Fruit fly (Drosophila melanogaster) whole organism, pupa: ENCODE results near the gene tgo.

ENCODE experiments used
- CG10348 ChIP-seq: fragments of 200-800 bp; sonication (Bioruptor generic); IDR thresholded peaks from 2 replicates; pipeline ENCODE4 v1.3.6; 2022; ENCODE audit warnings: missing biosample characterization, missing genetic modification characterization
- CG12605 ChIP-seq: fragments of 200-800 bp; sonication (Bioruptor generic); IDR thresholded peaks from 2 replicates; pipeline ENCODE4 v1.3.6; 2022; ENCODE audit warnings: missing biosample characterization, missing genetic modification characterization
- CG13204 ChIP-seq: fragments of 200-800 bp; sonication (Bioruptor generic); optimal IDR thresholded peaks from 2 replicates; lab custom pipeline; 2018; ENCODE audit warnings: missing biosample characterization, mild to moderate bottlenecking, missing genetic modification characterization, moderate library complexity
- CG14655 ChIP-seq: fragments of 200-800 bp; sonication (Bioruptor generic); optimal IDR thresholded peaks from 3 replicates; lab custom pipeline; 2017; ENCODE audit warnings: mild to moderate bottlenecking, missing biosample characterization, missing genetic modification reagents, missing genetic modification characterization
- CG15710 ChIP-seq: fragments of 200-800 bp; sonication (Bioruptor generic); optimal IDR thresholded peaks from 2 replicates; lab custom pipeline; 2018; ENCODE audit warnings: missing biosample characterization, mild to moderate bottlenecking, missing genetic modification characterization, moderate library complexity
- CG17806 ChIP-seq: fragments of 200-800 bp; sonication (Bioruptor generic); optimal IDR thresholded peaks from 2 replicates; lab custom pipeline; 2018; ENCODE audit warnings: missing biosample characterization, mild to moderate bottlenecking, missing genetic modification characterization, moderate library complexity
- CG32121 ChIP-seq: fragments of 200-800 bp; sonication (Bioruptor generic); IDR thresholded peaks from 2 replicates; pipeline ENCODE4 v1.3.6; 2022; ENCODE audit warnings: missing biosample characterization, missing genetic modification characterization
- CG34367 ChIP-seq: fragments of 200-800 bp; sonication (Bioruptor generic); optimal IDR thresholded peaks from 2 replicates; lab custom pipeline; 2018; ENCODE audit warnings: missing biosample characterization, mild to moderate bottlenecking, missing genetic modification characterization
- CG4496 ChIP-seq: fragments of 200-800 bp; sonication (Bioruptor generic); IDR thresholded peaks from 3 replicates; pipeline ENCODE4 v1.3.6; 2022; ENCODE audit warnings: missing biosample characterization, missing genetic modification characterization
- CG8159 ChIP-seq: fragments of 200-800 bp; sonication (Bioruptor generic); optimal IDR thresholded peaks from 3 replicates; lab custom pipeline; 2018; ENCODE audit warnings: missing biosample characterization, mild to moderate bottlenecking, missing genetic modification characterization, moderate library complexity
- CG8301 ChIP-seq: fragments of 200-800 bp; sonication (Bioruptor generic); optimal IDR thresholded peaks from 2 replicates; lab custom pipeline; 2018; ENCODE audit warnings: missing biosample characterization, mild to moderate bottlenecking, missing genetic modification characterization
- CG9948 ChIP-seq: fragments of 200-800 bp; sonication (Bioruptor generic); optimal IDR thresholded peaks from 2 replicates; lab custom pipeline; 2018; ENCODE audit warnings: missing biosample characterization, mild to moderate bottlenecking, missing genetic modification characterization, moderate library complexity
- D1 ChIP-seq: fragments of 200-800 bp; sonication (Bioruptor generic); optimal IDR thresholded peaks from 2 replicates; lab custom pipeline; 2018; ENCODE audit warnings: missing biosample characterization, mild to moderate bottlenecking, missing genetic modification characterization, moderate library complexity
- EcR ChIP-seq: fragments of 200-800 bp; sonication (Bioruptor generic); optimal IDR thresholded peaks from 3 replicates; lab custom pipeline; 2019; ENCODE audit warnings: missing biosample characterization, missing genetic modification characterization, mild to moderate bottlenecking, moderate library complexity, missing genetic modification reagents
- Ets98B ChIP-seq: fragments of 200-800 bp; sonication (Bioruptor generic); IDR thresholded peaks from 2 replicates; pipeline ENCODE4 v1.3.6; 2022; ENCODE audit warnings: missing biosample characterization, missing genetic modification characterization
- Pif1A ChIP-seq: fragments of 200-800 bp; sonication (Bioruptor generic); optimal IDR thresholded peaks from 3 replicates; lab custom pipeline; 2016; ENCODE audit warnings: missing biosample characterization, missing genetic modification characterization
- Pif1B ChIP-seq: fragments of 200-800 bp; sonication (Bioruptor generic); optimal IDR thresholded peaks from 3 replicates; lab custom pipeline; 2016; ENCODE audit warnings: missing biosample characterization, missing genetic modification characterization
- Snoo ChIP-seq: fragments of 200-800 bp; sonication (Bioruptor generic); optimal IDR thresholded peaks from 3 replicates; lab custom pipeline; 2017; ENCODE audit warnings: missing biosample characterization, mild to moderate bottlenecking, missing genetic modification characterization, inconsistent platforms
- fd96Ca ChIP-seq: fragments of 200-800 bp; sonication (Bioruptor generic); IDR thresholded peaks from 3 replicates; pipeline ENCODE4 v1.3.6; 2022; ENCODE audit warnings: missing biosample characterization, missing genetic modification characterization
- gl ChIP-seq: fragments of 200-800 bp; sonication (Bioruptor generic); optimal IDR thresholded peaks from 2 replicates; lab custom pipeline; 2018; ENCODE audit warnings: missing biosample characterization, mild to moderate bottlenecking, missing genetic modification characterization
- rn ChIP-seq: fragments of 200-800 bp; sonication (Bioruptor generic); IDR thresholded peaks from 2 replicates; pipeline ENCODE4 v1.3.6; 2022; ENCODE audit warnings: missing biosample characterization, missing genetic modification characterization

The tgo gene

dm6 chr3R:8971794-8972193 lies 48.0 kb downstream of the tgo start:
- TF ChIP-seq CG14655 (GFP tag; lab: Kevin White, UChicago) (peak; percentile 30), CG8159 (tag; lab: Kevin White, UChicago) (peak; percentile 18), Pif1A (GFP tag; lab: Kevin White, UChicago) (peak; percentile 58), Pif1B (GFP tag; lab: Kevin White, UChicago) (no peak), CG8301 (tag; lab: Kevin White, UChicago) (peak; percentile 29), CG13204 (GFP tag; lab: Kevin White, UChicago) (peak; percentile 60), gl (tag; lab: Kevin White, UChicago) (no peak), Ets98B (GFP tag; lab: Robert Waterston, UW) (peak; percentile 67), CG12605 (GFP tag; lab: Robert Waterston, UW) (peak; percentile 78), CG10348 (GFP tag; lab: Robert Waterston, UW) (no peak), Snoo (tag; lab: Kevin White, UChicago) (peak; percentile 29), CG9948 (tag; lab: Kevin White, UChicago) (peak; percentile 26), CG15710 (tag; lab: Kevin White, UChicago) (peak; percentile 28), rn (GFP tag; lab: Robert Waterston, UW) (0 out of 2 replicates have a peak, but pooled peaks have one; percentile 4), CG34367 (tag; lab: Kevin White, UChicago) (peak; percentile 22), fd96Ca (GFP tag; lab: Robert Waterston, UW) (peak; percentile 68; the same call in 2 of the 3 replicates), EcR (peak; percentile 11), CG17806 (no peak), D1 (tag; lab: Kevin White, UChicago) (no peak), CG32121 (GFP tag; lab: Robert Waterston, UW) (no peak), CG4496 (GFP tag; lab: Robert Waterston, UW) (peak; percentile 66; the same call in 1 of the 3 replicates)

DNA sequence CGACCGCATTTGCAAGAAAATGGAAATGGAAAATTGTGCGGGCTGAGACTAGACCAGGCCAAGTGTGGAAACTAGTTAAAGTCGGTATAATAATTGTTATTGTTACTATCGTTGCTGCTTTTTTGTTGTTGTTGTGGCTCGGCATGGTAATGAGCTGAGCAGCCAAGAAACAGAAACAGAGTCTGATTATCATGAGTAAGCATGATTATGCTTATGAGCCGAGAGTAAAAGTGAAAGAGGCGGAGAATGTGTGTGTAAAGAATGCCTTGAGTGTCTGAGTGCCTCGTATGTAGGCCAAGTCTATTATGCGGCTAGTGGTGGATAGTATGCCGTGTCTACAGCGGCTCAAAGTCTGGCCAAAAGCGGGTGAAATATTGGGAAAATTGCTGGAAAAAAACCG lies 49.1 kb downstream of the tgo start:
- TF ChIP-seq CG15710 (tag; lab: Kevin White, UChicago), result no peak
- no peak for TF ChIP-seq CG9948 (tag; lab: Kevin White, UChicago)

DNA sequence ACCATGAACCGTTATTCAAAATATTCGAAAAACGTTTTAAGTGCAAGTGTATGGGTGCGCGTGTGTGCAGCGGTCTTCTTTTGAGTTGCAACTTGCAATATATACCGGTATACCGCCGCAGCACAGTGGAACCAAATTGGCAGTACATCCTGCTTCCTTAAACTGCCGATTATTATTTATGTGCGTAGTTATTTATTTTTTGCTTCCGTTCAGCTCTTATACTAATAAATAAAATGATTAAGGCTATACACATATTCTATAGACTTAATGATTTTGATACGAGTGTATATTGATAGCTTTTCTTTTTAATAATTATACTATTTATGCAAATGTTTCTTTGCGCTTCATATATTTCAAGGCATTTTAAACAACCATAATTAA lies 49.9 kb downstream of the tgo start:
- no peak for TF ChIP-seq CG34367 (tag; lab: Kevin White, UChicago)
- TF ChIP-seq CG8159 (tag; lab: Kevin White, UChicago), result no peak
- TF ChIP-seq CG14655 (GFP tag; lab: Kevin White, UChicago), result no peak
- no peak for TF ChIP-seq Snoo (tag; lab: Kevin White, UChicago)
- TF ChIP-seq EcR, result no peak
- TF ChIP-seq rn (GFP tag; lab: Robert Waterston, UW), result no peak
- TF ChIP-seq CG17806, result no peak
- no peak for TF ChIP-seq CG10348 (GFP tag; lab: Robert Waterston, UW)
- no peak for TF ChIP-seq CG9948 (tag; lab: Kevin White, UChicago)
- TF ChIP-seq CG4496 (GFP tag; lab: Robert Waterston, UW), result no peak
- TF ChIP-seq Ets98B (GFP tag; lab: Robert Waterston, UW), result no peak

DNA sequence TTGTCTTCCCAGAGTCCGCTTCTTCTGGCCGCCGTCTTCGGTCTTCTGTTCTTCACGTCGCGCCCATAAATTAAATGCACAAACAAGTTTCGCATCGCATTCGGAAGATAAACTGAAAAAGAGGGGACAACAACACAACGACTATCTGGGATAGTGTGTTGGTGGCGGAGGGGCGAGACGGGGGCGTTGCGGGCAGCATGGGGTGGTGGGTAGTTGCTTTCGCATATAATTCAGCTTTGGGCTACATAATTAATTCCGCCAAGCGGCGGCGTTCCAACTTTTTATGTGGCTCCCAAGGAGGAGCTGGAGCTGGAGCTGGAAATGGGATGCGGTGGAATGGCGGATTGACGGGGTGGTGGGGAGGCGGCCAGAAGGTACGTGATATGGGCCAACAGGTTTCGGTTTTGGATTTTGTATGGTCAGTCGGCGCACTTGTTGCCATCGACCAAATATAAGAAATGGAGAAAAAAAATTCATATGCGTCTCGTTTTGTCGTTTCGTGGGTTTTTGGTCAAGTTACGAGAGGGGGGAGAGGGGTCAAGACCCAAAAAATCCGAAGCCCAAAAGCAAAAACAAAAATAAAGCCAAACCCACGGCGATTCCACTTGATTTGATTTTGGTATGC lies 50.4 kb downstream of the tgo start:
- no peak for TF ChIP-seq Pif1B (GFP tag; lab: Kevin White, UChicago)
- TF ChIP-seq CG10348 (GFP tag; lab: Robert Waterston, UW), result no peak
- no peak for TF ChIP-seq CG12605 (GFP tag; lab: Robert Waterston, UW)
- no peak for TF ChIP-seq CG17806
- no peak for TF ChIP-seq rn (GFP tag; lab: Robert Waterston, UW)
- no peak for TF ChIP-seq CG9948 (tag; lab: Kevin White, UChicago)
- TF ChIP-seq EcR, result peak; percentile 64
- no peak for TF ChIP-seq Ets98B (GFP tag; lab: Robert Waterston, UW)
- no peak for TF ChIP-seq Snoo (tag; lab: Kevin White, UChicago)
- no peak for TF ChIP-seq D1 (tag; lab: Kevin White, UChicago)
- no peak for TF ChIP-seq CG15710 (tag; lab: Kevin White, UChicago)
- TF ChIP-seq fd96Ca (GFP tag; lab: Robert Waterston, UW), result no peak
- no peak for TF ChIP-seq CG32121 (GFP tag; lab: Robert Waterston, UW)
- TF ChIP-seq CG13204 (GFP tag; lab: Kevin White, UChicago), result peak; percentile 93

dm6 chr3R:8968837-8969236 lies 51.0 kb downstream of the tgo start:
- no peak for TF ChIP-seq Ets98B (GFP tag; lab: Robert Waterston, UW)
- peak; percentile 22 for TF ChIP-seq Pif1B (GFP tag; lab: Kevin White, UChicago)
- TF ChIP-seq CG32121 (GFP tag; lab: Robert Waterston, UW), result no peak
- no peak for TF ChIP-seq fd96Ca (GFP tag; lab: Robert Waterston, UW)
- TF ChIP-seq gl (tag; lab: Kevin White, UChicago), result no peak
- peak; percentile 65 for TF ChIP-seq CG8159 (tag; lab: Kevin White, UChicago)
- TF ChIP-seq CG13204 (GFP tag; lab: Kevin White, UChicago), result no peak
- no peak for TF ChIP-seq CG4496 (GFP tag; lab: Robert Waterston, UW)
- TF ChIP-seq CG10348 (GFP tag; lab: Robert Waterston, UW), result no peak
- TF ChIP-seq CG34367 (tag; lab: Kevin White, UChicago), result peak; percentile 3
- peak; percentile 19 for TF ChIP-seq CG17806
- TF ChIP-seq Pif1A (GFP tag; lab: Kevin White, UChicago), result peak; percentile 38
- TF ChIP-seq Snoo (tag; lab: Kevin White, UChicago), result peak; percentile 38
- TF ChIP-seq CG14655 (GFP tag; lab: Kevin White, UChicago), result peak; percentile 20
- TF ChIP-seq rn (GFP tag; lab: Robert Waterston, UW), result no peak
- TF ChIP-seq EcR, result no peak
- TF ChIP-seq CG8301 (tag; lab: Kevin White, UChicago), result peak; percentile 18
- no peak for TF ChIP-seq CG12605 (GFP tag; lab: Robert Waterston, UW)
- peak; percentile 37 for TF ChIP-seq CG15710 (tag; lab: Kevin White, UChicago)
- TF ChIP-seq D1 (tag; lab: Kevin White, UChicago), result no peak
- TF ChIP-seq CG9948 (tag; lab: Kevin White, UChicago), result peak; percentile 51
